Fruit fly (Drosophila melanogaster): ENCODE data around the gene CG33679.

dm6 chr2L:15106100-15106499 is 48.0 kb downstream of the CG33679 start:
- TF ChIP-seq Sox15 (GFP tag; optimal IDR thresholded peaks at IDR 0.05) (no peak), CG6276 (GFP tag; optimal IDR thresholded peaks at IDR 0.05) (no peak), pdm3 (GFP tag; optimal IDR thresholded peaks at IDR 0.05) (no peak)
